Worm (Caenorhabditis elegans) whole organism, late embryonic: ENCODE measurements around the gene clec-78.

Experiments
- K02D7.2 ChIP-seq: sonication (generic microtip); optimal IDR thresholded peaks from 2 replicates; lab custom pipeline; 2017; ENCODE audit warnings: mild to moderate bottlenecking, missing genetic modification characterization, missing compliant biosample characterization
- T23F11.4 ChIP-seq: fragments of 200-800 bp; sonication (Bioruptor generic); optimal IDR thresholded peaks from 2 replicates; lab custom pipeline; 2018; ENCODE audit warnings: mild to moderate bottlenecking, missing genetic modification characterization, missing compliant biosample characterization
- ama-1 ChIP-seq: fragments of 150-350 bp; optimal IDR thresholded peaks from 2 replicates; lab custom pipeline; 2014
- ceh-18 ChIP-seq: sonication (generic microtip); optimal IDR thresholded peaks from 2 replicates; lab custom pipeline; 2016; ENCODE audit warnings: missing genetic modification characterization, missing compliant biosample characterization
- ceh-24 ChIP-seq: sonication (generic microtip); optimal IDR thresholded peaks from 2 replicates; lab custom pipeline; 2016; ENCODE audit warnings: mild to moderate bottlenecking, missing genetic modification characterization, missing compliant biosample characterization
- ceh-30 ChIP-seq: fragments of 150-350 bp; optimal IDR thresholded peaks from 2 replicates; lab custom pipeline; 2014; ENCODE audit warnings: missing biosample characterization, missing genetic modification characterization
- dmd-4 ChIP-seq: sonication (generic microtip); optimal IDR thresholded peaks from 2 replicates; lab custom pipeline; 2016; ENCODE audit warnings: borderline replicate concordance, missing genetic modification characterization, missing compliant biosample characterization
- hlh-15 ChIP-seq: sonication (generic microtip); optimal IDR thresholded peaks from 2 replicates; lab custom pipeline; 2016; ENCODE audit warnings: missing genetic modification characterization, missing compliant biosample characterization
- hlh-6 ChIP-seq: sonication (generic microtip); optimal IDR thresholded peaks from 2 replicates; lab custom pipeline; 2016; ENCODE audit warnings: missing genotype, missing genetic modification characterization, missing compliant biosample characterization
- lin-11 ChIP-seq: fragments of 200-800 bp; sonication (Bioruptor generic); optimal IDR thresholded peaks from 2 replicates; lab custom pipeline; 2018; ENCODE audit warnings: mild to moderate bottlenecking, missing genetic modification characterization, missing compliant biosample characterization
- nfya-1 ChIP-seq: sonication (generic microtip); optimal IDR thresholded peaks from 2 replicates; lab custom pipeline; 2017; ENCODE audit warnings: missing genetic modification characterization, mild to moderate bottlenecking, missing compliant biosample characterization, antibody characterized with exemption, moderate library complexity
- pha-4 ChIP-seq: fragments of 150-350 bp; optimal IDR thresholded peaks from 2 replicates; lab custom pipeline; 2018; ENCODE audit warnings: missing biosample characterization, missing genetic modification reagents, missing genetic modification characterization
- tbx-2 ChIP-seq: sonication (generic microtip); optimal IDR thresholded peaks from 2 replicates; lab custom pipeline; 2016; ENCODE audit warnings: missing genetic modification characterization, missing compliant biosample characterization

ce11 chrIV:3998517-3998916, 9.6 kb downstream of the clec-78 start, which contains the start of gene F47C12.8:
- TF ChIP-seq hlh-15 (tag; lab: Kevin White, UChicago) (no peak), ceh-24 (no peak), ceh-18 (tag; lab: Kevin White, UChicago) (no peak), nfya-1 (tag; lab: Kevin White, UChicago) (no peak), tbx-2 (tag; lab: Kevin White, UChicago) (no peak), lin-11 (tag; lab: Kevin White, UChicago) (no peak), ama-1 (lab: Kevin White, UChicago) (no peak), T23F11.4 (GFP tag; lab: Kevin White, UChicago) (no peak), K02D7.2 (tag; lab: Kevin White, UChicago) (no peak), pha-4 (no peak), dmd-4 (tag; lab: Kevin White, UChicago) (no peak), ceh-30 (tag; lab: Kevin White, UChicago) (no peak), hlh-6 (tag; lab: Kevin White, UChicago) (no peak)
